Fruit fly (Drosophila melanogaster) whole organism, embryonic: ENCODE results near the gene CG14085.

Experiments
- Atf6 ChIP-seq: fragments of 200-800 bp; sonication (Bioruptor generic); IDR thresholded peaks from 2 replicates; pipeline ENCODE4 v1.3.6; 2022; ENCODE audit warnings: missing biosample characterization, missing genetic modification characterization
- CG10209 ChIP-seq: fragments of 200-800 bp; sonication (Bioruptor generic); optimal IDR thresholded peaks from 3 replicates; lab custom pipeline; 2017; ENCODE audit warnings: missing biosample characterization, mild to moderate bottlenecking, missing genetic modification characterization, missing genetic modification reagents
- CG15514 ChIP-seq: fragments of 200-800 bp; sonication (Bioruptor generic); optimal IDR thresholded peaks from 3 replicates; lab custom pipeline; 2017; ENCODE audit warnings: missing biosample characterization, missing genetic modification characterization, mild to moderate bottlenecking, moderate library complexity, missing genetic modification reagents
- CG16863 ChIP-seq: fragments of 200-800 bp; sonication (Bioruptor generic); optimal IDR thresholded peaks from 3 replicates; lab custom pipeline; 2016; ENCODE audit warnings: missing biosample characterization, missing genetic modification characterization
- CG18011 ChIP-seq: fragments of 200-800 bp; sonication (Bioruptor generic); optimal IDR thresholded peaks from 2 replicates; lab custom pipeline; 2017; ENCODE audit warnings: missing biosample characterization, missing genetic modification characterization, mild to moderate bottlenecking, moderate library complexity, missing genotype
- CG18599 ChIP-seq: fragments of 200-800 bp; sonication (Bioruptor generic); optimal IDR thresholded peaks from 3 replicates; lab custom pipeline; 2017; ENCODE audit warnings: missing biosample characterization, missing genetic modification characterization, mild to moderate bottlenecking, moderate library complexity, missing genetic modification reagents
- CG2678 ChIP-seq: fragments of 200-800 bp; sonication (Bioruptor generic); optimal IDR thresholded peaks from 3 replicates; lab custom pipeline; 2019; ENCODE audit warnings: missing biosample characterization, mild to moderate bottlenecking, missing genetic modification characterization, moderate library complexity
- CG30020 ChIP-seq: fragments of 200-800 bp; optimal IDR thresholded peaks from 2 replicates; lab custom pipeline; 2019; ENCODE audit warnings: missing biosample characterization, mild to moderate bottlenecking, missing genetic modification characterization, moderate library complexity
- CG34422 ChIP-seq: fragments of 200-800 bp; sonication (Bioruptor generic); IDR thresholded peaks from 3 replicates; pipeline ENCODE4 v1.3.6; 2022; ENCODE audit warnings: missing biosample characterization, missing genetic modification characterization
- CG6175 ChIP-seq: fragments of 200-800 bp; sonication (Bioruptor generic); IDR thresholded peaks from 3 replicates; pipeline ENCODE4 v1.3.6; 2022; ENCODE audit warnings: missing biosample characterization, missing genetic modification characterization
- CG6254 ChIP-seq: fragments of 200-800 bp; sonication (Bioruptor generic); optimal IDR thresholded peaks from 3 replicates; lab custom pipeline; 2017; ENCODE audit warnings: mild to moderate bottlenecking, missing biosample characterization, missing genetic modification reagents, missing genetic modification characterization
- CG6765 ChIP-seq: fragments of 200-800 bp; sonication (Bioruptor generic); optimal IDR thresholded peaks from 3 replicates; lab custom pipeline; 2017; ENCODE audit warnings: missing biosample characterization, mild to moderate bottlenecking, missing genetic modification characterization
- CG8089 ChIP-seq: fragments of 200-800 bp; sonication (Bioruptor generic); optimal IDR thresholded peaks from 3 replicates; lab custom pipeline; 2016; ENCODE audit warnings: missing biosample characterization, missing genetic modification characterization
- CG8478 ChIP-seq: fragments of >200 bp; optimal IDR thresholded peaks from 2 replicates; lab custom pipeline; 2018
- CG9609 ChIP-seq: fragments of 200-800 bp; sonication (Bioruptor generic); optimal IDR thresholded peaks from 3 replicates; lab custom pipeline; 2016; ENCODE audit warnings: missing biosample characterization, missing genetic modification characterization
- CG9817 ChIP-seq: fragments of 200-800 bp; sonication (Bioruptor generic); optimal IDR thresholded peaks from 2 replicates; lab custom pipeline; 2018; ENCODE audit warnings: missing biosample characterization, mild to moderate bottlenecking, missing genetic modification characterization, moderate library complexity
- Ets97D ChIP-seq: fragments of 200-800 bp; sonication (Bioruptor generic); optimal IDR thresholded peaks from 3 replicates; lab custom pipeline; 2016; ENCODE audit warnings: missing biosample characterization, missing genetic modification characterization
- HLH4C ChIP-seq: fragments of 200-800 bp; sonication (Bioruptor generic); IDR thresholded peaks from 3 replicates; pipeline ENCODE4 v1.3.6; 2022; ENCODE audit warnings: missing biosample characterization, missing genetic modification characterization; ENCODE audit not compliant: partially characterized antibody
- MTF-1 ChIP-seq: fragments of 200-800 bp; sonication (Bioruptor generic); optimal IDR thresholded peaks from 2 replicates; lab custom pipeline; 2018; ENCODE audit warnings: missing biosample characterization, mild to moderate bottlenecking, missing genetic modification characterization, borderline replicate concordance
- Nf-YC ChIP-seq: fragments of 200-800 bp; optimal IDR thresholded peaks from 3 replicates; lab custom pipeline; 2019; ENCODE audit warnings: missing biosample characterization, mild to moderate bottlenecking, missing genetic modification characterization, moderate library complexity
- Rfx ChIP-seq: fragments of 200-800 bp; sonication (Bioruptor generic); IDR thresholded peaks from 2 replicates; pipeline ENCODE4 v1.3.6; 2022; ENCODE audit warnings: missing biosample characterization, missing genetic modification characterization
- Side ChIP-seq: fragments of 200-800 bp; sonication (Bioruptor generic); optimal IDR thresholded peaks from 2 replicates; lab custom pipeline; 2016; ENCODE audit warnings: missing biosample characterization, missing genetic modification characterization
- Sox100B ChIP-seq: fragments of 200-800 bp; sonication (Bioruptor generic); optimal IDR thresholded peaks from 3 replicates; lab custom pipeline; 2018; ENCODE audit warnings: missing biosample characterization, mild to moderate bottlenecking, missing genetic modification characterization
- Sry-δ ChIP-seq: fragments of 200-800 bp; sonication (Bioruptor generic); optimal IDR thresholded peaks from 2 replicates; lab custom pipeline; 2016; ENCODE audit warnings: missing biosample characterization, missing genetic modification characterization
- Taf1 ChIP-seq: fragments of 200-800 bp; sonication (Bioruptor generic); IDR thresholded peaks from 2 replicates; pipeline ENCODE4 v1.3.6; 2022; ENCODE audit warnings: missing biosample characterization, missing genetic modification characterization
- aop ChIP-seq: fragments of 200-800 bp; sonication (Bioruptor generic); IDR thresholded peaks from 2 replicates; pipeline ENCODE4 v1.3.6; 2022; ENCODE audit warnings: missing biosample characterization, missing genetic modification characterization
- dmrt99B ChIP-seq: fragments of 200-800 bp; sonication (Bioruptor generic); optimal IDR thresholded peaks from 2 replicates; lab custom pipeline; 2018; ENCODE audit warnings: missing biosample characterization, mild to moderate bottlenecking, missing genetic modification characterization, moderate library complexity
- dpn ChIP-seq, 2 experiments: fragments of 200-800 bp; sonication (Bioruptor generic); optimal IDR thresholded peaks; 3 replicates each; lab custom pipeline; 2016; ENCODE audit warnings: missing biosample characterization in 2 of 2, missing genetic modification characterization in 2 of 2
- eyg ChIP-seq: fragments of 200-800 bp; sonication (Bioruptor generic); optimal IDR thresholded peaks from 3 replicates; lab custom pipeline; 2016; ENCODE audit warnings: missing biosample characterization, missing genetic modification characterization
- ftz-f1 ChIP-seq: fragments of 200-800 bp; sonication (Bioruptor generic); optimal IDR thresholded peaks from 2 replicates; lab custom pipeline; 2016; ENCODE audit warnings: missing biosample characterization, missing genetic modification characterization
- fu2 ChIP-seq: fragments of 200-800 bp; sonication (Bioruptor generic); optimal IDR thresholded peaks from 2 replicates; lab custom pipeline; 2016; ENCODE audit warnings: missing biosample characterization, missing genetic modification characterization
- gfzf ChIP-seq: fragments of 200-800 bp; sonication (Bioruptor generic); optimal IDR thresholded peaks from 2 replicates; lab custom pipeline; 2016; ENCODE audit warnings: missing biosample characterization, mild to moderate bottlenecking, missing genetic modification characterization, moderate library complexity
- hb ChIP-seq: fragments of 200-800 bp; sonication (Bioruptor generic); IDR thresholded peaks from 3 replicates; pipeline ENCODE4 v1.3.6; 2022; ENCODE audit warnings: missing biosample characterization, missing genetic modification characterization; ENCODE audit not compliant: partially characterized antibody
- ken ChIP-seq: fragments of 200-800 bp; sonication (Bioruptor generic); IDR thresholded peaks from 3 replicates; pipeline ENCODE4 v1.3.6; 2022; ENCODE audit warnings: missing biosample characterization, missing genetic modification characterization
- kni ChIP-seq: fragments of 200-800 bp; sonication (Bioruptor generic); optimal IDR thresholded peaks from 3 replicates; lab custom pipeline; 2017; ENCODE audit warnings: mild to moderate bottlenecking, missing biosample characterization, missing genetic modification reagents, missing genetic modification characterization
- knrl ChIP-seq: fragments of 200-800 bp; sonication (Bioruptor generic); IDR thresholded peaks from 3 replicates; pipeline ENCODE4 v1.3.6; 2022; ENCODE audit warnings: missing biosample characterization, missing genetic modification characterization; ENCODE audit not compliant: partially characterized antibody
- lab ChIP-seq: fragments of 200-800 bp; sonication (Bioruptor generic); optimal IDR thresholded peaks from 3 replicates; lab custom pipeline; 2017; ENCODE audit warnings: missing biosample characterization, missing genetic modification characterization, mild to moderate bottlenecking, moderate library complexity, missing genetic modification reagents
- lmd ChIP-seq: fragments of 200-800 bp; sonication (Bioruptor generic); IDR thresholded peaks from 2 replicates; pipeline ENCODE4 v1.3.6; 2022; ENCODE audit warnings: missing biosample characterization, missing genetic modification characterization
- lola ChIP-seq, 3 experiments: fragments of >200 bp in 2 of 3; fragments of 200-800 bp in 1 of 3; sonication (Bioruptor generic) in 1 of 3; optimal IDR thresholded peaks; 2 replicates each; lab custom pipeline; 2017 to 2019; ENCODE audit warnings: missing biosample characterization in 3 of 3, missing genetic modification characterization in 3 of 3, mild to moderate bottlenecking in 1 of 3, moderate library complexity in 1 of 3
- org-1 ChIP-seq: fragments of 200-800 bp; sonication (Bioruptor generic); optimal IDR thresholded peaks from 2 replicates; lab custom pipeline; 2017; ENCODE audit warnings: missing biosample characterization, missing genetic modification characterization
- pzg ChIP-seq: fragments of 200-800 bp; sonication (Bioruptor generic); optimal IDR thresholded peaks from 3 replicates; lab custom pipeline; 2018; ENCODE audit warnings: missing biosample characterization, mild to moderate bottlenecking, missing genetic modification characterization, moderate library complexity
- repo ChIP-seq: fragments of 200-800 bp; sonication (Bioruptor generic); optimal IDR thresholded peaks from 2 replicates; lab custom pipeline; 2016; ENCODE audit warnings: missing biosample characterization, missing genetic modification characterization
- schlank ChIP-seq: fragments of 200-800 bp; sonication (Bioruptor generic); optimal IDR thresholded peaks from 2 replicates; lab custom pipeline; 2018; ENCODE audit warnings: missing biosample characterization, mild to moderate bottlenecking, missing genetic modification characterization
- sens-2 ChIP-seq: fragments of 200-800 bp; sonication (Bioruptor generic); IDR thresholded peaks from 2 replicates; pipeline ENCODE4 v1.3.6; 2022; ENCODE audit warnings: missing biosample characterization, missing genetic modification characterization
- sim ChIP-seq: fragments of 200-800 bp; sonication (Bioruptor generic); IDR thresholded peaks from 2 replicates; pipeline ENCODE4 v1.3.6; 2022; ENCODE audit warnings: missing biosample characterization, missing genetic modification characterization
- sisA ChIP-seq: fragments of 200-800 bp; sonication (Bioruptor generic); IDR thresholded peaks from 2 replicates; pipeline ENCODE4 v1.3.6; 2022; ENCODE audit warnings: missing biosample characterization, missing genetic modification characterization
- slou ChIP-seq: fragments of 200-800 bp; sonication (Bioruptor generic); optimal IDR thresholded peaks from 3 replicates; lab custom pipeline; 2016; ENCODE audit warnings: missing biosample characterization, missing genetic modification characterization
- unc-4 ChIP-seq: fragments of 200-800 bp; sonication (Bioruptor generic); IDR thresholded peaks from 2 replicates; pipeline ENCODE4 v1.3.6; 2022; ENCODE audit warnings: missing biosample characterization, missing genetic modification characterization; ENCODE audit not compliant: partially characterized antibody
- zen2 ChIP-seq: fragments of 200-800 bp; sonication (Bioruptor generic); IDR thresholded peaks from 3 replicates; pipeline ENCODE4 v1.3.6; 2022; ENCODE audit warnings: missing biosample characterization, missing genetic modification characterization; ENCODE audit not compliant: partially characterized antibody
- zf30C ChIP-seq: fragments of 200-800 bp; sonication (Bioruptor generic); optimal IDR thresholded peaks from 3 replicates; lab custom pipeline; 2018; ENCODE audit warnings: missing biosample characterization, mild to moderate bottlenecking, missing genetic modification characterization

The CG14085 gene

DNA sequence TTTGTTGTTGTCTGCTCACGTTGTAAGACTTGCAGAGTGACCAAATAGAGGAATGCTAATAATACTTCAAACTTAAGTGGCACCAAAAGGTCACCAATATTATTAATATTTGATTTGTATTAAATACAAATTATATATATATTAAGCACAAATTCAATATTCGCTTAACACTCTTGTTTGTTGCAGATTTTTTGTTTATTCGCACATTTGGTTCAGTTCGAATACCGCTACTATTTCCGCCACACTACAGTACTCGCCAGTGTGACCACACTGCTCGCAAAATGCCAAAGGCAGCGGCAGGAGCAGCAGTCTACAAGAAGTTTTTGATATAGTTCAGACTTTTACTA is 5.0 kb upstream of the CG14085 start, which contains the start of gene Max (continued):
- TF ChIP-seq Atf6 (GFP tag; lab: Robert Waterston, UW) (peak; percentile 74), fu2 (GFP tag; lab: Kevin White, UChicago) (no peak), repo (GFP tag; lab: Kevin White, UChicago) (no peak), zf30C (no peak), Taf1 (GFP tag; lab: Robert Waterston, UW) (0 out of 2 replicates have a peak, but pooled peaks have one; percentile 36), Side (no peak), CG10209 (GFP tag; lab: Kevin White, UChicago) (peak; percentile 62), lmd (peak; percentile 62), HLH4C (GFP tag; lab: Robert Waterston, UW) (no peak), Sox100B (GFP tag; lab: Kevin White, UChicago) (no peak), unc-4 (GFP tag; lab: Robert Waterston, UW) (no peak; the same call in 1 of the 2 replicates), pzg (GFP tag; lab: Kevin White, UChicago) (peak; percentile 77), lab (GFP tag; lab: Kevin White, UChicago) (peak; percentile 86), dmrt99B (tag; lab: Kevin White, UChicago) (no peak), CG6765 (GFP tag; lab: Kevin White, UChicago) (peak; percentile 3), sim (GFP tag; lab: Robert Waterston, UW) (peak; percentile 51; the same call in 1 of the 2 replicates), Nf-YC (tag; lab: Kevin White, UChicago) (no peak), ken (GFP tag; lab: Robert Waterston, UW) (peak; percentile 68; the same call in 2 of the 3 replicates), Rfx (GFP tag; lab: Robert Waterston, UW) (peak; percentile 82), CG2678 (tag; lab: Kevin White, UChicago) (peak; percentile 80), schlank (tag; lab: Kevin White, UChicago) (peak; percentile 41), CG6254 (GFP tag; lab: Kevin White, UChicago) (no peak), lola (GFP tag; optimal IDR thresholded peaks at IDR 0.05; lab: Kevin White, UChicago) (peak in 1 of 3 experiments; percentile 66), org-1 (GFP tag; lab: Kevin White, UChicago) (peak; percentile 7), CG15514 (GFP tag; lab: Kevin White, UChicago) (peak; percentile 83), CG9817 (tag; lab: Kevin White, UChicago) (peak; percentile 71), MTF-1 (GFP tag; lab: Kevin White, UChicago) (peak; percentile 5), eyg (GFP tag; lab: Kevin White, UChicago) (no peak), sisA (GFP tag; lab: Robert Waterston, UW) (peak; percentile 42), hb (GFP tag; lab: Robert Waterston, UW) (no peak), ftz-f1 (GFP tag; lab: Kevin White, UChicago) (peak; percentile 12), kni (GFP tag; lab: Kevin White, UChicago) (no peak), zen2 (GFP tag; lab: Robert Waterston, UW) (no peak), dpn (GFP tag; optimal IDR thresholded peaks at IDR 0.05; lab: Kevin White, UChicago) (peak in 1 of 2 experiments; percentile 63), CG6175 (no peak; the same call in 2 of the 3 replicates), CG34422 (GFP tag; lab: Robert Waterston, UW) (peak; percentile 47; the same call in 2 of the 3 replicates), knrl (GFP tag; lab: Robert Waterston, UW) (no peak), CG8089 (GFP tag; lab: Kevin White, UChicago) (no peak), CG9609 (GFP tag; lab: Kevin White, UChicago) (no peak), Ets97D (GFP tag; lab: Kevin White, UChicago) (no peak), Sry-δ (peak; percentile 5), CG30020 (tag; lab: Kevin White, UChicago) (peak; percentile 76), CG18011 (GFP tag; lab: Kevin White, UChicago) (peak; percentile 34), gfzf (GFP tag; lab: Kevin White, UChicago) (peak; percentile 76), CG16863 (GFP tag; lab: Kevin White, UChicago) (no peak), CG8478 (lab: Kevin White, UChicago) (no peak), CG18599 (GFP tag; lab: Kevin White, UChicago) (peak; percentile 79), aop (GFP tag; lab: Robert Waterston, UW) (peak; percentile 18; the same call in 1 of the 2 replicates), slou (GFP tag; lab: Kevin White, UChicago) (peak; percentile 24), sens-2 (GFP tag; lab: Robert Waterston, UW) (0 out of 2 replicates have a peak, but pooled peaks have one; percentile 20)
